Worm (Caenorhabditis elegans): ENCODE data around the gene T22C8.6.

T22C8.6 gene

DNA sequence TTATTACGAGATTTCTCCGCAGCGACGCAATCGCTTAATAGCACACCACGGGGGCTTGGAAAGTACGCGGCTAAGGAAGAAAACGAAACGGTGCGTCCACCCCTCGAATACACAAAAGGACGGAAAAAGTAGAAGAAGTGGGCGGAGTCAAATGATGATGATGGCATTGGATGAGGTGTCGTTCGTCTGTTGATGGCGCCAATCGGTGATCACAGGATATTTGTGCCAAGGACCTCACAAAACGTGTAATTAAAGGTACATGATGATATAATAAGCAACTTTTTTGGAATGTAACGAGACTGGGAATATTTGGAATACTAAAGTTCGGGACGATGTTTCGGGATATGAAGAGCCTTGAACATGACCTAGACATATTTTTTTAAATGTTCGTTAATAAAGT, 4.3 kb upstream of the T22C8.6 start, which contains the start of gene cutl-12:
TSS of gene cutl-12 (minus strand) at position 101 of the 400 bp plus-strand sequence.
- TF ChIP-seq nhr-6 (tag; optimal IDR thresholded peaks at IDR 0.05) (no peak), ceh-82 (tag; optimal IDR thresholded peaks at IDR 0.05) (no peak), nhr-11 (tag; optimal IDR thresholded peaks at IDR 0.05) (no peak), lin-39 (tag; optimal IDR thresholded peaks at IDR 0.05) (no peak), ztf-11 (tag; optimal IDR thresholded peaks at IDR 0.05) (no peak), F13H6.1 (tag; optimal IDR thresholded peaks at IDR 0.05) (no peak), nhr-10 (tag; optimal IDR thresholded peaks at IDR 0.05) (no peak)

DNA sequence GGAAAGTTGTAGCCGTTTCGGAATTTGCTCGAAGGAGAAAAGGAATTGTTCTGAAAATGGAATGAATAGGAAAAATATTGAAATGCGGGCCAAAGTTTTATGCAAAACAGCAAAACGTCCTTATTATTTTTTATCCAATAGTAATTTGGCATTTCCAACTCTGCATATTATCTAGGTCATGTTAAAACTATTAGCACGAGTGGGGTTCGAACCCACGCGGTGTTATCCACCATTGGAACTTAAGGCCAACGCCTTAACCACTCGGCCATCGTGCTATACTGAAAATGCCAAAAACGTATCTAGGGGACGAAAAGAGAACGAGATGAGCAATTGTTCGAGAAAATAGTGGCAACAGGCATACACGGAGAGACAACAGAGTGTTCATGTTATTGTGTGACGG, 1.7 kb upstream of the T22C8.6 start:
- TF ChIP-seq lsy-2 (tag; optimal IDR thresholded peaks at IDR 0.05) (no peak), R02D3.7 (tag; optimal IDR thresholded peaks at IDR 0.05) (no peak), mdl-1 (tag; optimal IDR thresholded peaks at IDR 0.05) (no peak), nhr-25 (tag; optimal IDR thresholded peaks at IDR 0.05) (no peak), ZK546.5 (tag; optimal IDR thresholded peaks at IDR 0.05) (no peak), ztf-11 (tag; optimal IDR thresholded peaks at IDR 0.05) (no peak), sem-4 (tag; optimal IDR thresholded peaks at IDR 0.05) (no peak), fos-1 (tag; optimal IDR thresholded peaks at IDR 0.05) (no peak), nhr-10 (tag; optimal IDR thresholded peaks at IDR 0.05) (no peak), nhr-23 (tag; optimal IDR thresholded peaks at IDR 0.05) (no peak), elt-1 (tag; optimal IDR thresholded peaks at IDR 0.05) (no peak), nhr-77 (tag; optimal IDR thresholded peaks at IDR 0.05) (no peak), crh-2 (tag; optimal IDR thresholded peaks at IDR 0.05) (no peak), aly-2 (tag; optimal IDR thresholded peaks at IDR 0.05) (no peak), peb-1 (tag; optimal IDR thresholded peaks at IDR 0.05) (no peak), nhr-129 (tag; optimal IDR thresholded peaks at IDR 0.05) (no peak), ceh-82 (tag; optimal IDR thresholded peaks at IDR 0.05) (no peak), unc-39 (tag; optimal IDR thresholded peaks at IDR 0.05) (no peak), lin-11 (tag; optimal IDR thresholded peaks at IDR 0.05) (no peak), lin-39 (tag; optimal IDR thresholded peaks at IDR 0.05) (no peak)

ce11 chrII:8627907-8628306, 2.2 kb downstream of the T22C8.6 start:
- TF ChIP-seq mab-5 (tag; optimal IDR thresholded peaks at IDR 0.05) (no peak), nhr-10 (tag; optimal IDR thresholded peaks at IDR 0.05) (no peak), nhr-23 (tag; optimal IDR thresholded peaks at IDR 0.05) (no peak), unc-62 (GFP tag; optimal IDR thresholded peaks at IDR 0.05) (no peak), nhr-21 (tag; optimal IDR thresholded peaks at IDR 0.05) (no peak), unc-39 (tag; optimal IDR thresholded peaks at IDR 0.05) (no peak), elt-3 (tag; optimal IDR thresholded peaks at IDR 0.05) (no peak), ama-1 (optimal IDR thresholded peaks at IDR 0.05) (no peak), alr-1 (tag; optimal IDR thresholded peaks at IDR 0.05) (no peak), crh-2 (tag; optimal IDR thresholded peaks at IDR 0.05) (no peak), nhr-77 (tag; optimal IDR thresholded peaks at IDR 0.05) (no peak), unc-55 (GFP tag; optimal IDR thresholded peaks at IDR 0.05) (no peak), ztf-4 (tag; optimal IDR thresholded peaks at IDR 0.05) (no peak), sma-3 (GFP tag; optimal IDR thresholded peaks at IDR 0.05) (no peak), mdl-1 (tag; optimal IDR thresholded peaks at IDR 0.05) (no peak), elt-1 (tag; optimal IDR thresholded peaks at IDR 0.05) (no peak), nhr-129 (tag; optimal IDR thresholded peaks at IDR 0.05) (no peak)

DNA sequence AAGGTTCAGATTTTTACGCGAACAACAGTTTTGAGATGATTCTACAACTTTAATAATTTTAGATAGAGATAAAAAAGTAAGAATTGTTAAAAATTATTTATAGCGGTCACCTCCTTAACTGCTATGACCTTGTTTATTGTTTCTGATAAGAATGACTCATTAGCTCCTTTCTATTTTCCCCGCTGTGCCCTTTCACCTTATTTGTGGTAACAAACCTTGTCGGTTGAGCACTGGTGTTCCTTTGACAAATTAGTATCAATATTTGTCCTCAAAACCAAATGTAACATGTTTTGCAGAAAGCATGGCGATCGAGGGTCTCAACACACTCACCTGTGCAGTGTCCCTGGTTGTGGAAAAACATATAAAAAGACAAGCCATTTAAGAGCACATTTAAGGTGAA, 3.5 kb downstream of the T22C8.6 start:
- no peak for TF ChIP-seq gmeb-1 (tag; optimal IDR thresholded peaks at IDR 0.05)
- TF ChIP-seq ztf-11 (tag; optimal IDR thresholded peaks at IDR 0.05): no peak
- no peak for TF ChIP-seq F13H6.1 (tag; optimal IDR thresholded peaks at IDR 0.05)
- TF ChIP-seq nhr-25 (tag; optimal IDR thresholded peaks at IDR 0.05): no peak
- TF ChIP-seq sem-4 (tag; optimal IDR thresholded peaks at IDR 0.05): no peak
- TF ChIP-seq ceh-16 (tag; optimal IDR thresholded peaks at IDR 0.05): no peak
- no peak for TF ChIP-seq elt-3 (tag; optimal IDR thresholded peaks at IDR 0.05)
- no peak for TF ChIP-seq lin-11 (tag; optimal IDR thresholded peaks at IDR 0.05)
- TF ChIP-seq skn-1 (tag; optimal IDR thresholded peaks at IDR 0.05): no peak
- TF ChIP-seq nhr-6 (tag; optimal IDR thresholded peaks at IDR 0.05): no peak

ce11 chrII:8625163-8625562, 4.9 kb downstream of the T22C8.6 start, which contains the start of gene sptf-2:
TSS of gene sptf-2 (plus strand) at chrII:8625459.
- TF ChIP-seq crh-2 (tag; optimal IDR thresholded peaks at IDR 0.05) (peak; percentile 29), ztf-4 (tag; optimal IDR thresholded peaks at IDR 0.05) (no peak), dmd-4 (tag; optimal IDR thresholded peaks at IDR 0.05) (no peak), sma-9 (GFP tag; optimal IDR thresholded peaks at IDR 0.05) (peak; percentile 1), sma-9 (tag; optimal IDR thresholded peaks at IDR 0.05) (no peak), nhr-10 (tag; optimal IDR thresholded peaks at IDR 0.05) (no peak), snpc-4 (tag; optimal IDR thresholded peaks at IDR 0.05) (no peak), nhr-25 (tag; optimal IDR thresholded peaks at IDR 0.05) (no peak), mab-5 (tag; optimal IDR thresholded peaks at IDR 0.05) (no peak), Y55F3AM.14 (GFP tag; optimal IDR thresholded peaks at IDR 0.05) (no peak), aly-2 (tag; optimal IDR thresholded peaks at IDR 0.05) (no peak), gmeb-1 (tag; optimal IDR thresholded peaks at IDR 0.05) (peak; percentile 9), sma-3 (GFP tag; optimal IDR thresholded peaks at IDR 0.05) (no peak), fos-1 (tag; optimal IDR thresholded peaks at IDR 0.05) (peak; percentile 97), F13H6.1 (tag; optimal IDR thresholded peaks at IDR 0.05) (peak; percentile 5), nhr-12 (tag; optimal IDR thresholded peaks at IDR 0.05) (no peak), zag-1 (tag; optimal IDR thresholded peaks at IDR 0.05) (no peak), elt-1 (tag; optimal IDR thresholded peaks at IDR 0.05) (no peak)

Measured in whole organism, L2 larva.